Worm (Caenorhabditis elegans): Measurements from ENCODE around the gene ZK1248.4.

- no peak for TF ChIP-seq set-16 (GFP tag; IDR thresholded peaks at IDR 0.05)
- no peak for TF ChIP-seq lin-39 (tag; optimal IDR thresholded peaks at IDR 0.05)
- TF ChIP-seq zfp-2 (tag; optimal IDR thresholded peaks at IDR 0.05): no peak
Observed at ce11 chrII:5788815-5789214, 29.6 kb upstream of the ZK1248.4 start, which contains the start of gene K05F1.13.
